Worm (Caenorhabditis elegans): ENCODE results near the gene F46C3.2.
A peak's percentile ranks its signal among the peaks of the same experiment; 100 is the strongest.

Gene F46C3.2

ce11 chrX:11426647-11427046 lies 8.1 kb upstream of the F46C3.2 start:
- no peak for TF ChIP-seq npax-4 (tag; optimal IDR thresholded peaks at IDR 0.05)
- no peak for TF ChIP-seq ceh-2 (tag; optimal IDR thresholded peaks at IDR 0.05)

ce11 chrX:11419988-11420387 lies 1.4 kb upstream of the F46C3.2 start, which contains the start of gene F46C3.6:
F46C3.6 (minus strand) TSS chrX:11420074.
- no peak for TF ChIP-seq lin-11 (tag; optimal IDR thresholded peaks at IDR 0.05)
- TF ChIP-seq ref-2 (tag; optimal IDR thresholded peaks at IDR 0.05), result peak; percentile 16
- TF ChIP-seq K02D7.2 (tag; optimal IDR thresholded peaks at IDR 0.05), result no peak
- no peak for TF ChIP-seq hlh-15 (tag; optimal IDR thresholded peaks at IDR 0.05)

ce11 chrX:11414837-11415550 lies 3.6 kb downstream of the F46C3.2 start, which contains the start of gene pek-1:
pek-1 (minus strand) TSS chrX:11414887.
- TF ChIP-seq pha-2 (tag; optimal IDR thresholded peaks at IDR 0.05) (no peak), madf-2 (tag; optimal IDR thresholded peaks at IDR 0.05) (no peak), nfya-1 (tag; optimal IDR thresholded peaks at IDR 0.05) (no peak), mec-3 (tag; optimal IDR thresholded peaks at IDR 0.05; ENCODE audit: borderline replicate concordance) (no peak), tbx-7 (tag; optimal IDR thresholded peaks at IDR 0.05) (no peak), che-1 (tag; optimal IDR thresholded peaks at IDR 0.05) (no peak), ceh-30 (tag; optimal IDR thresholded peaks at IDR 0.05) (no peak), ttx-3 (tag; optimal IDR thresholded peaks at IDR 0.05) (no peak), odd-2 (tag; optimal IDR thresholded peaks at IDR 0.05) (no peak), pros-1 (tag; optimal IDR thresholded peaks at IDR 0.05) (no peak), pag-3 (tag; optimal IDR thresholded peaks at IDR 0.05; ENCODE audit: borderline replicate concordance) (no peak), ceh-22 (tag; optimal IDR thresholded peaks at IDR 0.05) (no peak), T23F11.4 (GFP tag; optimal IDR thresholded peaks at IDR 0.05) (no peak), dve-1 (tag; optimal IDR thresholded peaks at IDR 0.05) (no peak), hlh-30 (tag; optimal IDR thresholded peaks at IDR 0.05; ENCODE audit: insufficient read depth) (peak; percentile 61), ama-1 (optimal IDR thresholded peaks at IDR 0.05) (no peak), fax-1 (tag; optimal IDR thresholded peaks at IDR 0.05) (no peak), elt-2 (tag; optimal IDR thresholded peaks at IDR 0.05) (peak; percentile 32), ahr-1 (tag; optimal IDR thresholded peaks at IDR 0.05) (no peak), F13H6.1 (tag; optimal IDR thresholded peaks at IDR 0.05) (no peak), ceh-34 (tag; optimal IDR thresholded peaks at IDR 0.05) (no peak), ets-4 (tag; optimal IDR thresholded peaks at IDR 0.05) (no peak), unc-86 (tag; optimal IDR thresholded peaks at IDR 0.05) (no peak), pha-4 (tag; optimal IDR thresholded peaks at IDR 0.05) (no peak), ref-2 (tag; optimal IDR thresholded peaks at IDR 0.05) (peak; percentile 64)

DNA sequence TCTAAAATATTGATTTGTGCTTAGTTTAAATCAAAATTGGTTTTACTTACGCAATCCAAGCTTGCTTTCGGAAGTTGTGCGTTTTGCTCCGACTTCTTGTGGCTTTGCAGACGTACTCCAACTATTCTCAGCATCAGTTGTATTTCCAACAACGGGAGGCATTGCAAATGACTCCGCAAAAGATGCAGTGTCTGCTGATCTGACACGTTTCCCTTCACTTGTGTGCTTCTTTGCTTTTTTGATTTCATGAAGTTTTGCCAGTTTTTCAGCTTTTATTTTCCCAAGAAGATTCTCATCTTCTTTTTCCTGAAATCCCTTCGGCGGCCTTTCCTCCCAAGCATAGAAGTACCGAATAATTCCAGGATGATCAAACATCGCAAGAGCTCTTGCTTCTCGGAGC lies 6.9 kb downstream of the F46C3.2 start:
- TF ChIP-seq sdc-2 (tag; optimal IDR thresholded peaks at IDR 0.05), result no peak

- no peak for TF ChIP-seq ceh-9 (tag; optimal IDR thresholded peaks at IDR 0.05)
- TF ChIP-seq ztf-16 (tag; optimal IDR thresholded peaks at IDR 0.05), result no peak
- TF ChIP-seq dmd-4 (tag; optimal IDR thresholded peaks at IDR 0.05; ENCODE audit: borderline replicate concordance), result no peak
- no peak for TF ChIP-seq ceh-2 (tag; optimal IDR thresholded peaks at IDR 0.05)
Observed at ce11 chrX:11409457-11409856, 9.1 kb downstream of the F46C3.2 start.

Data from whole organism, late embryonic.